Fruit fly (Drosophila melanogaster): ENCODE measurements around the gene CG5646.

The CG5646 gene

dm6 chr3R:27569706-27570105 is 8.6 kb upstream of the CG5646 start (continued):
- no peak for TF ChIP-seq Sry-β (GFP tag; optimal IDR thresholded peaks at IDR 0.05)
- peak; percentile 90 for TF ChIP-seq ci (GFP tag; IDR thresholded peaks at IDR 0.05)
- TF ChIP-seq CG12659 (GFP tag; optimal IDR thresholded peaks at IDR 0.05) = peak; percentile 68
- no peak for TF ChIP-seq disco-r (GFP tag; optimal IDR thresholded peaks at IDR 0.05)
- no peak for TF ChIP-seq sqz (GFP tag; optimal IDR thresholded peaks at IDR 0.05)
- no peak for TF ChIP-seq YL-1 (GFP tag; optimal IDR thresholded peaks at IDR 0.05)
- TF ChIP-seq Hr78 (GFP tag; optimal IDR thresholded peaks at IDR 0.05) = peak in 1 of 2 experiments; percentile 68
- TF ChIP-seq CG9817 (tag; optimal IDR thresholded peaks at IDR 0.05) = peak; percentile 69
- TF ChIP-seq wdn (GFP tag; IDR thresholded peaks at IDR 0.05) = peak; percentile 69; the same call in 1 of the 2 replicates
- TF ChIP-seq CG12071 (GFP tag; optimal IDR thresholded peaks at IDR 0.05) = peak; percentile 93
- TF ChIP-seq da (GFP tag; optimal IDR thresholded peaks at IDR 0.05) = peak; percentile 63
- TF ChIP-seq CG1647 (GFP tag; optimal IDR thresholded peaks at IDR 0.05) = peak; percentile 88
- TF ChIP-seq CG10147 (GFP tag; optimal IDR thresholded peaks at IDR 0.05) = peak; percentile 90
- peak; percentile 95 for TF ChIP-seq CG13624 (GFP tag; optimal IDR thresholded peaks at IDR 0.05)
- peak; percentile 90 for TF ChIP-seq nau (GFP tag; optimal IDR thresholded peaks at IDR 0.05)
- TF ChIP-seq Stat92E (GFP tag; optimal IDR thresholded peaks at IDR 0.05) = no peak
- no peak for TF ChIP-seq pan (optimal IDR thresholded peaks at IDR 0.05)
- TF ChIP-seq pan (GFP tag; optimal IDR thresholded peaks at IDR 0.05 in 1 of 2, IDR thresholded peaks at IDR 0.05 in 1 of 2) = peak in 1 of 2 experiments; percentile 92
- TF ChIP-seq gfzf (GFP tag; optimal IDR thresholded peaks at IDR 0.05) = no peak
- peak; percentile 48 for TF ChIP-seq vfl (GFP tag; optimal IDR thresholded peaks at IDR 0.05)
- TF ChIP-seq ERR (GFP tag; optimal IDR thresholded peaks at IDR 0.05) = peak; percentile 88
- TF ChIP-seq CG16779 (GFP tag; IDR thresholded peaks at IDR 0.05) = peak; percentile 84
- TF ChIP-seq NfI (GFP tag; optimal IDR thresholded peaks at IDR 0.05) = peak; percentile 69
- TF ChIP-seq slou (GFP tag; optimal IDR thresholded peaks at IDR 0.05) = peak; percentile 73
- peak; percentile 48 for TF ChIP-seq CG2875 (GFP tag; optimal IDR thresholded peaks at IDR 0.05)
- peak; percentile 79 for TF ChIP-seq org-1 (GFP tag; optimal IDR thresholded peaks at IDR 0.05)
- no peak for TF ChIP-seq Dip2 (GFP tag; IDR thresholded peaks at IDR 0.05)
- TF ChIP-seq Fer1 (GFP tag; optimal IDR thresholded peaks at IDR 0.05) = peak; percentile 95
- TF ChIP-seq Sox102F (GFP tag; optimal IDR thresholded peaks at IDR 0.05) = no peak
- peak; percentile 29 for TF ChIP-seq CG10462 (GFP tag; optimal IDR thresholded peaks at IDR 0.05)
- TF ChIP-seq mirr (GFP tag; optimal IDR thresholded peaks at IDR 0.05) = peak; percentile 78
- TF ChIP-seq HHEX (GFP tag; optimal IDR thresholded peaks at IDR 0.05) = peak; percentile 92
- TF ChIP-seq Lim3 (GFP tag; IDR thresholded peaks at IDR 0.05) = peak; percentile 56; the same call in 1 of the 2 replicates
- no peak for TF ChIP-seq tll (GFP tag; optimal IDR thresholded peaks at IDR 0.05)
- peak; percentile 78 for TF ChIP-seq CG15011 (GFP tag; optimal IDR thresholded peaks at IDR 0.05)
- TF ChIP-seq CG31388 (GFP tag; optimal IDR thresholded peaks at IDR 0.05) = peak; percentile 63
- TF ChIP-seq CG9215 (GFP tag; IDR thresholded peaks at IDR 0.05) = peak; percentile 77
- TF ChIP-seq CG4328 (GFP tag; optimal IDR thresholded peaks at IDR 0.05) = peak; percentile 78
- TF ChIP-seq emc (GFP tag; optimal IDR thresholded peaks at IDR 0.05) = peak; percentile 76
- TF ChIP-seq corto (GFP tag; optimal IDR thresholded peaks at IDR 0.05) = peak; percentile 49
- TF ChIP-seq Ssrp (tag; optimal IDR thresholded peaks at IDR 0.05) = peak; percentile 56
- peak; percentile 90 for TF ChIP-seq tgo (GFP tag; IDR thresholded peaks at IDR 0.05)
- peak in 1 of 2 experiments; percentile 83 for TF ChIP-seq Eip74EF (GFP tag; optimal IDR thresholded peaks at IDR 0.05)
- no peak for TF ChIP-seq Tbp (GFP tag; optimal IDR thresholded peaks at IDR 0.05)
- peak; percentile 95 for TF ChIP-seq CG18599 (GFP tag; optimal IDR thresholded peaks at IDR 0.05)
- TF ChIP-seq hkb (optimal IDR thresholded peaks at IDR 0.05) = no peak
- TF ChIP-seq hkb (GFP tag; IDR thresholded peaks at IDR 0.05) = peak; percentile 94
- no peak for TF ChIP-seq CG8478 (optimal IDR thresholded peaks at IDR 0.05)
- peak; percentile 70 for TF ChIP-seq Hr3 (GFP tag; optimal IDR thresholded peaks at IDR 0.05)
- peak; percentile 75 for TF ChIP-seq MTF-1 (GFP tag; optimal IDR thresholded peaks at IDR 0.05; ENCODE audit: borderline replicate concordance)

Data from whole organism, embryonic.